Fruit fly (Drosophila melanogaster): ENCODE data around the gene CG16959.

CG16959 gene

DNA sequence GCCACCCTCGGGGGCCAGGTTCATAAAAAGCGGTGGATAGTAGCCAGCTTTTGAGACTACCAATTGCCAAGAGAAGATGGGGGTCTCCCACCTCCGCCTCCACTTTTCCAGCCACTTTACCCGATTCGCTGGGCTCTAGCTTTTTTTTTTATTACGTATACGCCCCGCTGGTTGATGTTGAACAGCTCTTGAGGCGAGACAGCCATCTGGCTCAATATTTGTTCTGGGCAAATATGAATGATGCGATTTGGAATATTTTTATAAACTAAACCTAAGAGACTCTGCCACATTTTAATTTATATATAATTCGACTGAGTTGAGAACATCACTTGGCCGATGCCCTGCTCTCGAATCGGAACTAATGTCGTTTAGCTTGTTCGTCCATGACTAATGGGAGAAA is 24.9 kb upstream of the CG16959 start:
- TF ChIP-seq CG8478 (optimal IDR thresholded peaks at IDR 0.05) (no peak), pan (optimal IDR thresholded peaks at IDR 0.05) (no peak), Dll (optimal IDR thresholded peaks at IDR 0.05) (no peak), psq (optimal IDR thresholded peaks at IDR 0.05) (no peak), EcR (GFP tag; optimal IDR thresholded peaks at IDR 0.05) (no peak), usp (GFP tag; optimal IDR thresholded peaks at IDR 0.05) (no peak)

DNA sequence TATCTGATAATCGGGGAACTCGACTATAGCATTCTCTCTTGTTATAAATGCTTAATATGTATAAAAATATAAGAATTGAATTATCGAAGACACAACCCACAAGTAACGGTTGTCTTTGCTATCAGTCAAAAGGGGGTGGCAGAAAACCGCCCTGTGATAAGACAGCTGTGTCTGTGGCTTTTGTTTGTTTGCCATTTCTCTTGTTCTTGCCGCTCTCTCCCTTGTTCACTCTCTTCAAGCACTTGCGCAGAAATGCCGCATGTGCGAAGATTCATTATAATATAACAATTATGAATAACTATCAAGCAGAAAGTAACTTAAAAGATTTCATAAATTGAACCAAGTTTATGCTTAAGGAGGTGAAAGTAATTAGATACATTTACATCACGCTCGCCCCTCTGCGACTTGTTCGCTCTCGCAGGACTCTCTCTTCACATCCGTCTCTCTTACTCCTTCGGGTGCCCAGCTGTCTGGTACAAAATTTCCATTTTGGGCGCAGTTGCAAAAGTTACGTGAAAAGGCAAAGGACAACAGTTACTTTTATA is 21.6 kb upstream of the CG16959 start, which contains the start of gene FucTA:
Gene FucTA (plus strand): TSS at position 495 of the 545 bp plus-strand sequence.
- TF ChIP-seq CG8478 (optimal IDR thresholded peaks at IDR 0.05), result no peak
- TF ChIP-seq Dll (optimal IDR thresholded peaks at IDR 0.05), result no peak
- no peak for TF ChIP-seq psq (optimal IDR thresholded peaks at IDR 0.05)
- no peak for TF ChIP-seq usp (GFP tag; optimal IDR thresholded peaks at IDR 0.05)
- no peak for TF ChIP-seq EcR (GFP tag; optimal IDR thresholded peaks at IDR 0.05)

DNA sequence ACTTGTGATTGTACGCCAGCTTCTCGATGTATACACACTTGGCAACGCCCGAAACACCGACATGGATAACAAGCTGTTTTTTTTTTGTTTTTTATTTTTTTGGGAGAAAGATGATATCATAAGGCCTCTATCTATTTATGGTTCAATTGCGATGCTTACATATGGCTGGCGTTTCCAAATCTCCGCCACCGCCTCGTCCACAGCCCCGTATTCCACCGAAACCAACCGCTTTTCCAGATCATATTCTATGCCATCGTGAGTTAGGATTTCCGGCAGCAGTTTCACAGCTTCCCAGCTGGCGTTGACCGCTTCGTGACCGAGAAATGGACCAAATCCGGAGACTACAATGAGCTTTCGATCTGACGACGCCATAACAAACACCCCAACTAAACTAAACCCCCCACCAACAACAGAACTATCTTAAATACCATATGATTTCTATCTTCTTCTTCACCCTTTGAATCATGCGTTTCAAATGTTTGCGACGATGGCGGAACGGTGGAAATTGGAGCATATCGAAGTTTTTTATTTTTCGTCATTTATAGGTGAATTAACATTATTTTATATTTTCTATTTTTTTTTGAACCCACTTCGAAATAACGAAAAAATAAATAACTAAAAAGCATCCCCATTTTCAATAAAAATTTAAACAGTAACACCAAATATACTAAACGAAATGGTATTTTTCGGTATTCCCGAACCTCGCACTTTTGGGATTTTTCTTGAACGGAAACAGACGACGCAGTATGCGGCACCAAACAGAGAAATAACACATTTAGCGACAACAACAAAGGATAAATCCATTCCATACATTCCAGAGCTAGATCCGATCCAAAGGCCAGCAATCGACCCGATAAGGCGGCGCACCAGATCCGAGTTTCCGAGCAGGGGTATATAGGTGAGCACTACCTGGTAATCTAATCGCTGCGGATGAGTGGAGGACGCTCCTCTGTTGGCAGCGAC is 18.8 kb upstream of the CG16959 start, which contains the start of the genes CG32147 and Pex3:
Gene CG32147 (minus strand): TSS at position 422 of the 963 bp plus-strand sequence.
Gene Pex3 (plus strand): TSS at position 718 of the 963 bp plus-strand sequence.
- TF ChIP-seq Dll (optimal IDR thresholded peaks at IDR 0.05), result no peak

DNA sequence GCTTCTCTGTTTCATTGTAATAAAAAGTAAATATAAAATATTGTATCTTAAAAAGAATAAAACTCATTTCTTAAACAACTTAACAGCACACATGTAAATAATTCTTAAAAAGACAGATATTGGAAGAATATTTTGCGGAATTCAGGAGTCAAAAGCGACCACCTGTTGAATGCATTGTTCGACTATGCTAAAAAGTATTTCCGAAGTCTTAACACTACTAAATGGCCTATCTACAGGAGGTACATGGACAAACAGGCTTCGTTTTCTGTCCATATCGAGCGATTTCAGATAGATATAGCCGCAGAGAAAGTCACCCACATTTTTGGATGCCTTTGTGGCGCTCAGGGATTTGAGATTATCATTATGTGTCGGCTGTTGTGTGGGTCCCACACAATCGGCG is 18.0 kb upstream of the CG16959 start:
- TF ChIP-seq psq (optimal IDR thresholded peaks at IDR 0.05), result no peak
- no peak for TF ChIP-seq pan (optimal IDR thresholded peaks at IDR 0.05)

- TF ChIP-seq psq (optimal IDR thresholded peaks at IDR 0.05), result no peak
- peak in 1 of 2 experiments; percentile 12 for TF ChIP-seq EcR (GFP tag; optimal IDR thresholded peaks at IDR 0.05)
These were observed 17.1 kb upstream of the CG16959 start, which contains the start of gene Pdi for dm6 chr3L:15142004-15142890. Pdi (minus strand) TSS chr3L:15142840.

DNA sequence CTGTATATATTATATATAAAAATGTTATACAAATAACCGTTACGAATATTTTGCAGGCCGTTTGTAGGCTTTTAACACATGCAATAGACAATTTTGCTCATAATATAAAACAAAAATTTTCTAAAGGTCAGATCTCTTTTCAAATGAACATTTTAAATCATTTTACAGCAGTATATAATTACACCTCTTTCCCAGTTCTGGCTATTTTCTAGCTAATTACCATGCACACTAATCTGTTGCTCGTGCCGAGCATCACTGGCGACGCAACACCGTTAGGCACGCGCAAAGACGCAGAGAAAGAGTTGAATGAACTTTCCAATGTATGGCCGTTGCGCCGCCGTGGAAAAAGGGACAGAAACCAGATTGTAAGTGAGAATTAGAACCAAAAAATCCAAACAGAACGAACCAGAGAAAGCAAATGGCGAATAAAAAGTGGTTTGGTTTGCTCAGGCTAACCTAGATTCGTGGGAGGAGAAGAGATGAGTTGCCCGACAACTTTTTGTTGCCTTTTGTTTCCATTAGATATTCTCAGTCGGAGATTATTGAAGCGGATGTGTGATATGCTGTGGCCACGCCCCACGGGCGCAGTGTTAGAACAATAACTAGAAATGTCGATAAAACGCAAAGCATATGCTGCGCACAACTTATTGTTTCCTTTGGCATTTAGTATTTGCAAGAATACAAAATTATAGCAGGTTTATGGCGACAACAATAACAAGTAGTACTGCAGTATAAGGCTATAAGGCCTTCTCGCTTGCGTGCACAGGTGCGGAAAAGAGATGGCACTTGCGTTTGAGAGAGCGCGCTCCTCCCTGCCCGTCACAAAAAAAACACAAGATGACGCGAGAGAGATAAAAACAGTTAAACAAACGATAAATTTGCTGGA is 16.2 kb upstream of the CG16959 start:
- TF ChIP-seq pan (optimal IDR thresholded peaks at IDR 0.05), result no peak
- peak; percentile 4 for TF ChIP-seq CG8478 (optimal IDR thresholded peaks at IDR 0.05)
- peak; percentile 67 to 92 for TF ChIP-seq EcR (GFP tag; optimal IDR thresholded peaks at IDR 0.05)
- no peak for TF ChIP-seq psq (optimal IDR thresholded peaks at IDR 0.05)
- no peak for TF ChIP-seq usp (GFP tag; optimal IDR thresholded peaks at IDR 0.05)
- no peak for TF ChIP-seq Dll (optimal IDR thresholded peaks at IDR 0.05)

dm6 chr3L:15140268-15140957 is 15.3 kb upstream of the CG16959 start:
- no peak for TF ChIP-seq Dll (optimal IDR thresholded peaks at IDR 0.05)
- TF ChIP-seq pan (optimal IDR thresholded peaks at IDR 0.05), result no peak
- TF ChIP-seq EcR (GFP tag; optimal IDR thresholded peaks at IDR 0.05), result no peak
- TF ChIP-seq usp (GFP tag; optimal IDR thresholded peaks at IDR 0.05), result no peak
- no peak for TF ChIP-seq CG8478 (optimal IDR thresholded peaks at IDR 0.05)
- TF ChIP-seq psq (optimal IDR thresholded peaks at IDR 0.05), result no peak

dm6 chr3L:15137790-15138189 is 12.7 kb upstream of the CG16959 start:
- TF ChIP-seq EcR (GFP tag; optimal IDR thresholded peaks at IDR 0.05), result no peak
- TF ChIP-seq CG8478 (optimal IDR thresholded peaks at IDR 0.05), result no peak
- TF ChIP-seq psq (optimal IDR thresholded peaks at IDR 0.05), result no peak

dm6 chr3L:15136659-15137572 is 11.8 kb upstream of the CG16959 start, which contains the start of gene CG12316:
CG12316 (minus strand) TSS chr3L:15136934.
- TF ChIP-seq CG8478 (optimal IDR thresholded peaks at IDR 0.05) (no peak), EcR (GFP tag; optimal IDR thresholded peaks at IDR 0.05) (no peak), usp (GFP tag; optimal IDR thresholded peaks at IDR 0.05) (no peak), psq (optimal IDR thresholded peaks at IDR 0.05) (no peak), pan (optimal IDR thresholded peaks at IDR 0.05) (no peak), Dll (optimal IDR thresholded peaks at IDR 0.05) (no peak)

- TF ChIP-seq psq (optimal IDR thresholded peaks at IDR 0.05), result no peak
- no peak for TF ChIP-seq CG8478 (optimal IDR thresholded peaks at IDR 0.05)
These were observed 6.2 kb upstream of the CG16959 start, which contains the start of gene CG13457 for dm6 chr3L:15131278-15131677. CG13457 (minus strand) TSS chr3L:15131378.
